Fruit fly (Drosophila melanogaster) Kc167 (cell line): Measurements from ENCODE around the gene CG42538.

Experiments used
- h ChIP-seq: fragments of >200 bp; optimal IDR thresholded peaks from 3 replicates; lab custom pipeline; 2018; ENCODE audit warnings: missing external identifiers
- insv ChIP-seq: fragments of >200 bp; optimal IDR thresholded peaks from 3 replicates; lab custom pipeline; 2018; ENCODE audit warnings: missing external identifiers

- TF ChIP-seq h = no peak
- no peak for TF ChIP-seq insv (lab: Kevin White, UChicago)
These were observed 11.2 kb upstream of the CG42538 start, which contains the start of gene Notum for dm6 chr3L:16023020-16023648.
